Worm (Caenorhabditis elegans): ENCODE measurements around the gene pdi-2.

- TF ChIP-seq lsy-2 (tag; optimal IDR thresholded peaks at IDR 0.05) (no peak), pha-4 (tag; optimal IDR thresholded peaks at IDR 0.05) (no peak), ztf-11 (tag; optimal IDR thresholded peaks at IDR 0.05) (no peak), ces-1 (GFP tag; optimal IDR thresholded peaks at IDR 0.05) (no peak), ceh-39 (tag; optimal IDR thresholded peaks at IDR 0.05) (no peak), unc-120 (tag; optimal IDR thresholded peaks at IDR 0.05; ENCODE audit: poor library complexity, severe bottlenecking) (no peak)
Observed at ce11 chrX:4526412-4526811, 2.5 kb downstream of the pdi-2 start.

Data from whole organism, mixed stage, embryonic.